Fruit fly (Drosophila melanogaster) whole organism, prepupa: Measurements from ENCODE around the gene nxf2.

Experiments used
- CG3032 ChIP-seq: fragments of 200-800 bp; optimal IDR thresholded peaks from 2 replicates; lab custom pipeline; 2019; ENCODE audit warnings: missing biosample characterization, mild to moderate bottlenecking, missing genetic modification characterization, moderate library complexity
- CG8119 ChIP-seq: fragments of 200-800 bp; sonication (Bioruptor generic); IDR thresholded peaks from 3 replicates; pipeline ENCODE4 v1.3.6; 2022; ENCODE audit warnings: missing biosample characterization, missing genetic modification characterization
- Sox102F ChIP-seq: fragments of 200-800 bp; sonication (Bioruptor generic); optimal IDR thresholded peaks from 2 replicates; lab custom pipeline; 2016; ENCODE audit warnings: missing biosample characterization, mild to moderate bottlenecking, missing genetic modification characterization
- pdm3 ChIP-seq: fragments of 200-800 bp; sonication (Bioruptor generic); optimal IDR thresholded peaks from 3 replicates; lab custom pipeline; 2016; ENCODE audit warnings: missing biosample characterization, missing genetic modification characterization
- vri ChIP-seq: fragments of 200-800 bp; sonication (Bioruptor generic); optimal IDR thresholded peaks from 3 replicates; lab custom pipeline; 2016; ENCODE audit warnings: missing biosample characterization, mild to moderate bottlenecking, missing genetic modification characterization

DNA sequence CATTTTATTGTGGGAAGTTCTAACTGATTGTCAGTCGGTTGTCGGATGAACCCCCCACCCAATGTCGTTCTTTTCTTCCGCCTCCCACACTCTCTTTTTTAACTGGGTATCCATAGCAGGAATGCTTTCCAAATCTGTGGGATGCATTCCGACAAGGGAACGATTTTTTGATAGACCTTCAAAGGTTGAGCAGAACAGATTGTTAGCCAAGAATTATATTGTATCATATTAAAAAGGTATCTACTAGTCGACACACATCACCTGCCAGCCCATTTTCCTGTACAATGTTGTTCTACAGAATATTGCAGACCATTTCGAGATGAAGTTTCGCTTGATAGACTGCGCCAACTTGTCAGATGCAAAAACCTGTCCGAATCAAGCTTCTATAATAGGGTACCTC, 49.7 kb upstream of the nxf2 start:
- TF ChIP-seq pdm3 (no peak), Sox102F (GFP tag; lab: Kevin White, UChicago) (no peak), CG8119 (GFP tag; lab: Robert Waterston, UW) (no peak), CG3032 (tag; lab: Kevin White, UChicago) (no peak), vri (GFP tag; lab: Kevin White, UChicago) (no peak)
